Worm (Caenorhabditis elegans) whole organism, young adult: ENCODE results near the gene C48D1.9.

Experiments
- F57A8.1 ChIP-seq: fragments of 200-800 bp; sonication (Bioruptor generic); optimal IDR thresholded peaks from 2 replicates; lab custom pipeline; 2018; ENCODE audit warnings: mild to moderate bottlenecking, missing genetic modification characterization, moderate library complexity, missing compliant biosample characterization
- Y79H2A.3 ChIP-seq: fragments of 200-800 bp; sonication (Bioruptor generic); conservative IDR thresholded peaks from 2 replicates; pipeline ENCODE4 v1.3.6; 2022; ENCODE audit warnings: missing genetic modification reagents, missing genetic modification characterization, missing compliant biosample characterization
- aptf-3 ChIP-seq: fragments of 200-800 bp; sonication (Bioruptor generic); IDR thresholded peaks from 2 replicates; pipeline ENCODE4 v1.3.6; 2022; ENCODE audit warnings: missing genetic modification characterization, missing compliant biosample characterization
- atf-7 ChIP-seq: sonication (generic microtip); optimal IDR thresholded peaks from 2 replicates; lab custom pipeline; 2017; ENCODE audit warnings: mild to moderate bottlenecking, missing genetic modification characterization, missing compliant biosample characterization
- attf-3 ChIP-seq: fragments of 200-800 bp; sonication (Bioruptor generic); conservative IDR thresholded peaks from 2 replicates; pipeline ENCODE4 v1.3.6; 2022; ENCODE audit warnings: missing genetic modification reagents, missing genetic modification characterization, missing compliant biosample characterization
- bed-1 ChIP-seq: fragments of 200-800 bp; sonication (Bioruptor generic); IDR thresholded peaks from 2 replicates; pipeline ENCODE4 v1.3.6; 2022; ENCODE audit warnings: missing genetic modification reagents, missing genetic modification characterization, missing compliant biosample characterization
- cebp-1 ChIP-seq, 2 experiments: fragments of 200-800 bp in 1 of 2; sonication (Bioruptor generic) in 1 of 2; sonication (generic microtip) in 1 of 2; IDR thresholded peaks in 1 of 2; optimal IDR thresholded peaks in 1 of 2; 2 replicates each; pipeline versions ENCODE4 v1.3.6 to Lab custom; 2017 to 2022; ENCODE audit warnings: missing compliant biosample characterization in 2 of 2, missing genetic modification characterization in 2 of 2, mild to moderate bottlenecking in 1 of 2, missing genetic modification reagents in 1 of 2, moderate library complexity in 1 of 2
- ceh-58 ChIP-seq: fragments of 200-800 bp; sonication (Bioruptor generic); IDR thresholded peaks from 2 replicates; pipeline ENCODE4 v1.3.6; 2022; ENCODE audit warnings: missing genetic modification characterization, missing compliant biosample characterization
- egl-18 ChIP-seq: fragments of 200-800 bp; sonication (Bioruptor generic); IDR thresholded peaks from 2 replicates; pipeline ENCODE4 v1.3.6; 2022; ENCODE audit warnings: missing genetic modification reagents, missing genetic modification characterization, missing compliant biosample characterization
- fkh-3 ChIP-seq: sonication (generic microtip); optimal IDR thresholded peaks from 2 replicates; lab custom pipeline; 2016; ENCODE audit warnings: mild to moderate bottlenecking, missing genetic modification characterization, missing compliant biosample characterization
- rpc-1 ChIP-seq, 2 experiments: fragments of 150-350 bp in 1 of 2; sonication (generic microtip) in 1 of 2; optimal IDR thresholded peaks; 2 replicates each; lab custom pipeline; 2014 to 2018; ENCODE audit warnings: missing biosample characterization in 1 of 2, missing genetic modification characterization in 1 of 2, missing genetic modification reagents in 1 of 2, missing genotype in 1 of 2
- unc-62 ChIP-seq: fragments of 150-350 bp; optimal IDR thresholded peaks from 2 replicates; lab custom pipeline; 2014; ENCODE audit warnings: missing biosample characterization, missing genetic modification reagents, missing genetic modification characterization

DNA sequence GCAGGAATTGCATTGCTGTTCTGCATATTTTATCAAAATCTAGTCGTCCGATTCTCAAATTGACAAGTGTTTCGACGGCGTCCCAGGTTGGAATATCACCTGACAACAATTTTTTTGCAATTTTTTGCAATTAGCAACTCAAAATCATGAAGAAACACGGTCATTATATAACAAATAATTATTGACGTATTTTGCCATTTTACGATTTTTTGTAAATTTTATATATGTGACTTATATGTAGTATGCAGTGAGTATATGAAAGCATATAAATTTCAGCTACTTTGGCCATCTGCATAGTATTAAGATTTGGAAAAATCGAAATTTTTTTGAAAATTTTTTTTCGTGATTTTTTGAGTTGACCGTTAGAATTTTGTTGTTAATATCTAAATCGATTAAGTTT is 28.7 kb downstream of the C48D1.9 start, which contains the start of gene F58D2.3:
- TF ChIP-seq atf-7, result no peak
- no peak for TF ChIP-seq rpc-1 (optimal IDR thresholded peaks at IDR 0.05; lab: Kevin White, UChicago)
- no peak for TF ChIP-seq rpc-1 (tag; optimal IDR thresholded peaks at IDR 0.05; lab: Kevin White, UChicago)
- TF ChIP-seq fkh-3 (tag; lab: Kevin White, UChicago), result no peak
- no peak for TF ChIP-seq aptf-3 (GFP tag; lab: Robert Waterston, UW)
- TF ChIP-seq ceh-58 (GFP tag; lab: Robert Waterston, UW), result no peak
- no peak for TF ChIP-seq F57A8.1 (GFP tag; lab: Kevin White, UChicago)
- TF ChIP-seq Y79H2A.3, result no peak
- TF ChIP-seq egl-18 (GFP tag; lab: Robert Waterston, UW), result no peak
- TF ChIP-seq unc-62 (GFP tag; lab: Kevin White, UChicago), result no peak
- no peak for TF ChIP-seq bed-1 (GFP tag; lab: Robert Waterston, UW)
- no peak for TF ChIP-seq cebp-1 (GFP tag; IDR thresholded peaks at IDR 0.05; lab: Robert Waterston, UW)
- no peak for TF ChIP-seq cebp-1 (tag; optimal IDR thresholded peaks at IDR 0.05; lab: Kevin White, UChicago)
- no peak for TF ChIP-seq attf-3
